Worm (Caenorhabditis elegans) whole organism, mixed stage, embryonic: ENCODE data around the gene fat-2.

Source experiments
- M03D4.4 ChIP-seq: sonication (generic microtip); optimal IDR thresholded peaks from 2 replicates; lab custom pipeline; 2017; ENCODE audit warnings: mild to moderate bottlenecking, missing genetic modification characterization, missing compliant biosample characterization
- bed-3 ChIP-seq: fragments of 200-800 bp; sonication (Bioruptor generic); optimal IDR thresholded peaks from 3 replicates; lab custom pipeline; 2018; ENCODE audit warnings: mild to moderate bottlenecking, missing genetic modification characterization, moderate library complexity, missing compliant biosample characterization
- ceh-39 ChIP-seq: fragments of 150-350 bp; optimal IDR thresholded peaks from 2 replicates; lab custom pipeline; 2014; ENCODE audit warnings: missing biosample characterization, missing genetic modification characterization
- ceh-43 ChIP-seq: fragments of 200-800 bp; sonication (Bioruptor generic); optimal IDR thresholded peaks from 2 replicates; lab custom pipeline; 2018; ENCODE audit warnings: mild to moderate bottlenecking, missing genetic modification characterization, moderate library complexity, missing compliant biosample characterization
- ceh-83 ChIP-seq: fragments of 200-800 bp; sonication (Bioruptor generic); optimal IDR thresholded peaks from 2 replicates; lab custom pipeline; 2018; ENCODE audit warnings: mild to moderate bottlenecking, missing genetic modification characterization, missing compliant biosample characterization
- ces-1 ChIP-seq: fragments of 150-350 bp; optimal IDR thresholded peaks from 2 replicates; lab custom pipeline; 2014; ENCODE audit warnings: missing biosample characterization, missing genetic modification reagents, missing genetic modification characterization
- drap-1 ChIP-seq: fragments of 200-800 bp; sonication (Bioruptor generic); optimal IDR thresholded peaks from 3 replicates; lab custom pipeline; 2018; ENCODE audit warnings: mild to moderate bottlenecking, missing genetic modification characterization, missing compliant biosample characterization
- elt-1 ChIP-seq: sonication (generic microtip); optimal IDR thresholded peaks from 2 replicates; lab custom pipeline; 2017; ENCODE audit warnings: missing genetic modification characterization, mild to moderate bottlenecking, missing compliant biosample characterization, antibody characterized with exemption, moderate library complexity, borderline replicate concordance; ENCODE audit not compliant: insufficient read depth
- elt-3 ChIP-seq: fragments of 150-350 bp; optimal IDR thresholded peaks from 2 replicates; lab custom pipeline; 2014; ENCODE audit warnings: missing biosample characterization, missing genetic modification characterization
- ham-2 ChIP-seq: fragments of 200-800 bp; sonication (Bioruptor generic); optimal IDR thresholded peaks from 2 replicates; lab custom pipeline; 2018; ENCODE audit warnings: mild to moderate bottlenecking, missing genetic modification characterization, missing compliant biosample characterization
- hlh-1 ChIP-seq: fragments of 150-350 bp; optimal IDR thresholded peaks from 2 replicates; lab custom pipeline; 2014; ENCODE audit warnings: missing biosample characterization, missing genetic modification reagents, missing genetic modification characterization
- lin-32 ChIP-seq: fragments of 200-800 bp; sonication (Bioruptor generic); optimal IDR thresholded peaks from 2 replicates; lab custom pipeline; 2018; ENCODE audit warnings: mild to moderate bottlenecking, missing genetic modification characterization, missing compliant biosample characterization
- lsy-2 ChIP-seq: fragments of 150-350 bp; optimal IDR thresholded peaks from 2 replicates; lab custom pipeline; 2014; ENCODE audit warnings: missing biosample characterization, missing genetic modification characterization
- mab-5 ChIP-seq: fragments of 150-350 bp; optimal IDR thresholded peaks from 2 replicates; lab custom pipeline; 2014; ENCODE audit warnings: missing biosample characterization, missing genetic modification characterization
- mep-1 ChIP-seq: fragments of 150-350 bp; optimal IDR thresholded peaks from 2 replicates; lab custom pipeline; 2017; ENCODE audit warnings: missing biosample characterization, missing genetic modification reagents, missing genetic modification characterization, inconsistent platforms
- mls-2 ChIP-seq: sonication (generic microtip); optimal IDR thresholded peaks from 2 replicates; lab custom pipeline; 2016; ENCODE audit warnings: mild to moderate bottlenecking, missing genetic modification characterization, moderate library complexity, missing compliant biosample characterization
- nhr-12 ChIP-seq: fragments of 150-350 bp; optimal IDR thresholded peaks from 2 replicates; lab custom pipeline; 2014; ENCODE audit warnings: missing biosample characterization, missing genetic modification characterization
- nhr-2 ChIP-seq: fragments of 150-350 bp; optimal IDR thresholded peaks from 2 replicates; lab custom pipeline; 2014; ENCODE audit warnings: missing biosample characterization, missing genetic modification characterization
- nhr-237 ChIP-seq: fragments of 150-350 bp; optimal IDR thresholded peaks from 2 replicates; lab custom pipeline; 2014; ENCODE audit warnings: missing biosample characterization, missing genetic modification characterization
- nhr-28 ChIP-seq: fragments of 150-350 bp; optimal IDR thresholded peaks from 2 replicates; lab custom pipeline; 2014; ENCODE audit warnings: missing biosample characterization, missing genetic modification characterization
- nhr-76 ChIP-seq: sonication (generic microtip); optimal IDR thresholded peaks from 2 replicates; lab custom pipeline; 2017; ENCODE audit warnings: missing biosample characterization, missing genetic modification characterization
- pha-4 ChIP-seq: fragments of 150-350 bp; optimal IDR thresholded peaks from 2 replicates; lab custom pipeline; 2018; ENCODE audit warnings: missing biosample characterization, missing genetic modification reagents, missing genetic modification characterization
- sem-2 ChIP-seq: fragments of 200-800 bp; sonication (Bioruptor generic); optimal IDR thresholded peaks from 2 replicates; lab custom pipeline; 2018; ENCODE audit warnings: mild to moderate bottlenecking, missing genetic modification characterization, missing compliant biosample characterization
- snpc-4 ChIP-seq: fragments of 150-350 bp; optimal IDR thresholded peaks from 2 replicates; lab custom pipeline; 2014; ENCODE audit warnings: missing biosample characterization, missing genetic modification characterization
- sptf-1 ChIP-seq: sonication (generic microtip); optimal IDR thresholded peaks from 2 replicates; lab custom pipeline; 2017; ENCODE audit warnings: mild to moderate bottlenecking, missing genetic modification characterization, moderate library complexity, missing compliant biosample characterization
- tbx-8 ChIP-seq: fragments of 200-800 bp; sonication (Bioruptor generic); optimal IDR thresholded peaks from 2 replicates; lab custom pipeline; 2018; ENCODE audit warnings: mild to moderate bottlenecking, missing genetic modification characterization, moderate library complexity, missing compliant biosample characterization
- unc-120 ChIP-seq: sonication (generic microtip); optimal IDR thresholded peaks from 2 replicates; lab custom pipeline; 2017; ENCODE audit warnings: missing genetic modification characterization, missing compliant biosample characterization; ENCODE audit not compliant: poor library complexity, severe bottlenecking
- unc-39 ChIP-seq: fragments of 150-350 bp; optimal IDR thresholded peaks from 2 replicates; lab custom pipeline; 2014; ENCODE audit warnings: missing biosample characterization, missing genetic modification characterization
- unc-62 ChIP-seq: fragments of 150-350 bp; optimal IDR thresholded peaks from 2 replicates; lab custom pipeline; 2014; ENCODE audit warnings: missing biosample characterization, missing genetic modification reagents, missing genetic modification characterization
- zip-8 ChIP-seq: fragments of 150-350 bp; optimal IDR thresholded peaks from 2 replicates; lab custom pipeline; 2014; ENCODE audit warnings: missing biosample characterization, missing genetic modification characterization
- ztf-11 ChIP-seq: fragments of 150-350 bp; optimal IDR thresholded peaks from 2 replicates; lab custom pipeline; 2014; ENCODE audit warnings: missing biosample characterization, missing genetic modification characterization

Gene fat-2

ce11 chrIV:13322429-13322828 is 1.2 kb upstream of the fat-2 start:
- no peak for TF ChIP-seq ham-2
- no peak for TF ChIP-seq ceh-43 (GFP tag; lab: Kevin White, UChicago)

DNA sequence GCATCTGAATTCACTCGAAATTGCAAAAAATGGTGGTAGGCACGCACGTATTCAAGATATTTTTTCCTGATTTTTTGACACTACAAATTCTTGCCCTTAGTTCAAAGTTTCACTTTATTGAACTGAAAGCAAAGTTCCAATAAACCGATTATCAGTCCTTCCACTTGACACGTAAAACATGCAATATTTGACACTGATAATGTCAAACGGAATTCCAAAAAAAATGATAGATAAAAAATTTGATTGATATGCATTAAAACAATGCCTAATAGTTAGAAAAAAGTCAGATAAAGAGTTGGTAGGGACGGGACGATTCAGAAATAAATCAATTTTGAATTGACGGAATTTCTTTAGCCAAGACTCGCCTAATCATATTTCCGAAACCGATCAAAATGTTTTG is 3.4 kb downstream of the fat-2 start:
- no peak for TF ChIP-seq unc-62 (GFP tag; lab: Kevin White, UChicago)
- TF ChIP-seq tbx-8, result no peak
- no peak for TF ChIP-seq snpc-4 (tag; lab: Kevin White, UChicago)

DNA sequence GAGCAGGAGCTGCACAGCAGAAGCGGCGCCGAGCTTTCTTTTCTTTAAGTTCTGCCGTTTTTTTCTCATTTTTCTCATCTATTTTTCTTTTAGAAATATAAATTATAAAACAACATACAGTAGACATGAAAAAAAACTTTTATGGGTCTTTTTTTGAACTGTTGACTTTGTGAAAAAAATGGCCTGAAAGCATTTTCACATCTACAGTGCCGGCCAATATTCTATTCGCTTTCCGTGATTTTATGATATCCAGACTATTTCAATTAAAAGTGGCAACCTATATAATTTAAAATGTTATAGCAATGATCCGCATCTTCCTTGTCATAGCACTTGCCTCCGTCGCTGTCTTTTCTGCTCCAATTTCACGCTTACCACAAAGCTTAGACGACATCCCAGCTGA is 4.4 kb downstream of the fat-2 start, which contains the start of gene far-6:
far-6 (plus strand) TSS at position 301 of the 400 bp plus-strand sequence.
- TF ChIP-seq ceh-39 (tag; lab: Kevin White, UChicago), result no peak
- no peak for TF ChIP-seq unc-39 (tag; lab: Kevin White, UChicago)
- TF ChIP-seq mab-5 (tag; lab: Kevin White, UChicago), result no peak
- TF ChIP-seq lin-32 (GFP tag; lab: Kevin White, UChicago), result no peak
- TF ChIP-seq bed-3 (GFP tag; lab: Kevin White, UChicago), result no peak
- no peak for TF ChIP-seq ces-1 (GFP tag; lab: Kevin White, UChicago)
- TF ChIP-seq nhr-28 (tag; lab: Kevin White, UChicago), result no peak
- TF ChIP-seq elt-1 (tag; lab: Kevin White, UChicago), result no peak
- no peak for TF ChIP-seq nhr-2 (tag; lab: Kevin White, UChicago)
- TF ChIP-seq snpc-4 (tag; lab: Kevin White, UChicago), result no peak
- no peak for TF ChIP-seq elt-3 (tag; lab: Kevin White, UChicago)
- no peak for TF ChIP-seq drap-1 (GFP tag; lab: Kevin White, UChicago)
- no peak for TF ChIP-seq nhr-12 (tag; lab: Kevin White, UChicago)
- TF ChIP-seq pha-4 (tag; lab: Kevin White, UChicago), result no peak
- no peak for TF ChIP-seq zip-8 (tag; lab: Kevin White, UChicago)
- no peak for TF ChIP-seq ztf-11 (tag; lab: Kevin White, UChicago)
- TF ChIP-seq unc-120 (tag; lab: Kevin White, UChicago), result no peak
- TF ChIP-seq ceh-43 (GFP tag; lab: Kevin White, UChicago), result no peak
- no peak for TF ChIP-seq nhr-76 (tag; lab: Kevin White, UChicago)
- TF ChIP-seq sem-2, result no peak

- TF ChIP-seq ceh-83 (GFP tag; lab: Kevin White, UChicago), result no peak
Observed at ce11 chrIV:13330547-13330946, 6.9 kb downstream of the fat-2 start.

ce11 chrIV:13331285-13331684 is 7.6 kb downstream of the fat-2 start, which contains the start of gene pqn-74:
pqn-74 (minus strand) TSS chrIV:13331406.
- no peak for TF ChIP-seq unc-39 (tag; lab: Kevin White, UChicago)
- no peak for TF ChIP-seq nhr-28 (tag; lab: Kevin White, UChicago)
- no peak for TF ChIP-seq ceh-39 (tag; lab: Kevin White, UChicago)
- TF ChIP-seq mep-1 (tag; lab: Kevin White, UChicago), result no peak
- TF ChIP-seq nhr-76 (tag; lab: Kevin White, UChicago), result no peak
- no peak for TF ChIP-seq sptf-1
- TF ChIP-seq lsy-2 (tag; lab: Kevin White, UChicago), result no peak
- TF ChIP-seq M03D4.4, result no peak
- no peak for TF ChIP-seq lin-32 (GFP tag; lab: Kevin White, UChicago)
- TF ChIP-seq pha-4 (tag; lab: Kevin White, UChicago), result no peak
- TF ChIP-seq nhr-12 (tag; lab: Kevin White, UChicago), result no peak

- TF ChIP-seq nhr-237 (no peak), sptf-1 (no peak), lin-32 (GFP tag; lab: Kevin White, UChicago) (no peak), ceh-83 (GFP tag; lab: Kevin White, UChicago) (no peak), ceh-39 (tag; lab: Kevin White, UChicago) (no peak), ces-1 (GFP tag; lab: Kevin White, UChicago) (no peak), mep-1 (tag; lab: Kevin White, UChicago) (no peak), nhr-28 (tag; lab: Kevin White, UChicago) (no peak), hlh-1 (no peak), ceh-43 (GFP tag; lab: Kevin White, UChicago) (no peak), elt-3 (tag; lab: Kevin White, UChicago) (no peak), snpc-4 (tag; lab: Kevin White, UChicago) (no peak), mls-2 (no peak)
Observed at ce11 chrIV:13334287-13334686, 10.6 kb downstream of the fat-2 start.
